Fruit fly (Drosophila melanogaster) whole organism, prepupa: Measurements from ENCODE around the gene CG1896.

Experiments used
- CG6276 ChIP-seq: fragments of 200-800 bp; sonication (Bioruptor generic); optimal IDR thresholded peaks from 2 replicates; lab custom pipeline; 2017; ENCODE audit warnings: missing biosample characterization, mild to moderate bottlenecking, missing genetic modification characterization
- CG7368 ChIP-seq: fragments of 200-800 bp; sonication (Bioruptor generic); optimal IDR thresholded peaks from 3 replicates; lab custom pipeline; 2016; ENCODE audit warnings: missing biosample characterization, missing genetic modification characterization
- fd59A ChIP-seq: fragments of 200-800 bp; sonication (Bioruptor generic); optimal IDR thresholded peaks from 2 replicates; lab custom pipeline; 2017; ENCODE audit warnings: missing biosample characterization, mild to moderate bottlenecking, missing genetic modification characterization, missing genetic modification reagents

DNA sequence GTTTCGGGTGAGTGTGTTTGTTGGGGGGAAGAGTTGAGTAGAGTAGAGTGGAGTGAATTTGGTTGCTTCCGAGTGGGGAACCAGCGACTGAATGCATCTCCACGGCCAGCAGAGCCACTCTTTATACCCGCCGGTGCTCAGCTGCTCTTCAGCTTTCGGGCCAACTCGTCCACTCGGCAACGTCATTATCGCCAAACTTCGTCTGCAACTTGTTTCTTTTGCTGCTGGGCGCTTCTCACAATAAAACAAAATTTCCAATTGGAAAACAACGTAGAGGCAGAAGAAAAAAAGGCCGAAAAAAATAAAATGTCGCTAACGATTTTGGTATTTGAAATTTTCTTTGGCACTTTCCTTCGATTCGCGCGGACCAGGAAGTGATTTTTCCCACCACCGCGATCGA lies 20.6 kb downstream of the CG1896 start, which contains the start of gene CG2150:
- TF ChIP-seq CG6276 (GFP tag; lab: Kevin White, UChicago) (peak; percentile 48), CG7368 (GFP tag; lab: Kevin White, UChicago) (no peak), fd59A (no peak)
